Worm (Caenorhabditis elegans): ENCODE results near the gene F08D12.3.

The F08D12.3 gene

DNA sequence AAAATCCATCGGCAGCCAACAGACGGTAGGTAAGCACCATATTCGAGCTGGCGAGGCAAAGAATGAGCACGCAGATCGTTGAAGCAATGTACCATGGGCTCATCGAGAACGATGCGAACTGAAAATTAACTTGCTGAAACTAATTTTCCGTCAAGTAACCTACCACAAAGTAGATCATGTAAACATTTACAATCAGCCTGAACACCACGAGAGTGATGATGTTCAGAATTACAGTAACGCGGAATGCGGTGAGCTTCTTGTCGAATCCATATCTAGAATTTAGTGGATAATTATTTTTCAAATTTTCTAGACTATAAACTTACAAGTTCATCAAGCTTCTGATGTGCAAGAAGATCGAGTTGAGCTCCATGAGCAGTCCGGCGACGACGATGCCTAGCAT lies 50.1 kb downstream of the F08D12.3 start:
- TF ChIP-seq ceh-82 (tag; optimal IDR thresholded peaks at IDR 0.05) (no peak), nhr-43 (tag; optimal IDR thresholded peaks at IDR 0.05; ENCODE audit: poor library complexity, severe bottlenecking) (no peak), lin-15B (tag; optimal IDR thresholded peaks at IDR 0.05) (no peak), ceh-16 (tag; optimal IDR thresholded peaks at IDR 0.05) (no peak), R02D3.7 (tag; optimal IDR thresholded peaks at IDR 0.05) (no peak), elt-3 (tag; optimal IDR thresholded peaks at IDR 0.05) (no peak)

DNA sequence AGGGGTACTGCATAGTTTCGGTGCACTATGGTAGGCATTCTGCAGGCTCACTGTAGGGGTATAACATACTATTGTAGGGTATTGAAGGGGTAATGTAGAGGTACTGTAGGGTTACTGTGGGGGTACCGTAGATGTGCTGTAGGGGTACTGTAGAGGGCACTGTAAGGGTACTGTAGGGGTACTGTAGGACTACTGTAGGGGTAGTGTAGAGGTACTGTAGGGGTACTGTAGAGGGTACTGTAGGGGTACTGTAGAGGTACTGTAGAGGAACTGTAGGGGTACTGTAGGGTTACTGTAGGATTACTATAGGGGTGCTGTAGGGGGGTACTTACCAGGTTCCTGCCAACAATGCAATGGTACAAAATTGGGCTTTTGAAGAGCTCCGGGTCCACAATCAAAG lies 50.8 kb downstream of the F08D12.3 start:
- no peak for TF ChIP-seq ceh-9 (tag; optimal IDR thresholded peaks at IDR 0.05)
- no peak for TF ChIP-seq pha-4 (tag; optimal IDR thresholded peaks at IDR 0.05)
- TF ChIP-seq tbx-2 (tag; optimal IDR thresholded peaks at IDR 0.05) = no peak
- TF ChIP-seq unc-39 (tag; optimal IDR thresholded peaks at IDR 0.05) = no peak
- TF ChIP-seq aly-2 (tag; optimal IDR thresholded peaks at IDR 0.05) = no peak
- TF ChIP-seq zag-1 (tag; optimal IDR thresholded peaks at IDR 0.05) = no peak
- no peak for TF ChIP-seq nfya-1 (tag; optimal IDR thresholded peaks at IDR 0.05; ENCODE audit: insufficient read depth)
- no peak for TF ChIP-seq mml-1 (tag; optimal IDR thresholded peaks at IDR 0.05)
- TF ChIP-seq ZK546.5 (tag; optimal IDR thresholded peaks at IDR 0.05) = no peak
- no peak for TF ChIP-seq ceh-82 (tag; optimal IDR thresholded peaks at IDR 0.05)
- TF ChIP-seq fkh-10 (GFP tag; optimal IDR thresholded peaks at IDR 0.05) = no peak
- no peak for TF ChIP-seq R02D3.7 (tag; optimal IDR thresholded peaks at IDR 0.05)
- TF ChIP-seq eor-1 (tag; optimal IDR thresholded peaks at IDR 0.05) = no peak
- TF ChIP-seq lin-15B (tag; optimal IDR thresholded peaks at IDR 0.05) = no peak
- no peak for TF ChIP-seq ztf-4 (tag; optimal IDR thresholded peaks at IDR 0.05)
- TF ChIP-seq egl-5 (tag; optimal IDR thresholded peaks at IDR 0.05) = no peak
